Fruit fly (Drosophila melanogaster) whole organism, embryonic: Measurements from ENCODE around the gene CG33791.

Experiments used
- Atf6 ChIP-seq: fragments of 200-800 bp; sonication (Bioruptor generic); IDR thresholded peaks from 2 replicates; pipeline ENCODE4 v1.3.6; 2022; ENCODE audit warnings: missing biosample characterization, missing genetic modification characterization
- Awh ChIP-seq: fragments of 200-800 bp; sonication (Bioruptor generic); IDR thresholded peaks from 2 replicates; pipeline ENCODE4, ENCODE4 v1.3.6; 2022; ENCODE audit warnings: missing biosample characterization, missing genetic modification characterization
- CG10267 ChIP-seq: fragments of 200-800 bp; sonication (Bioruptor generic); optimal IDR thresholded peaks from 2 replicates; lab custom pipeline; 2018; ENCODE audit warnings: missing biosample characterization, mild to moderate bottlenecking, missing genetic modification characterization, moderate library complexity
- CG11093 ChIP-seq: fragments of 200-800 bp; sonication (Bioruptor generic); IDR thresholded peaks from 3 replicates; pipeline ENCODE4 v1.3.6; 2022; ENCODE audit warnings: missing biosample characterization, missing genetic modification characterization
- CG11456 ChIP-seq: fragments of 200-800 bp; sonication (Bioruptor generic); IDR thresholded peaks from 3 replicates; pipeline ENCODE4 v1.3.6; 2022; ENCODE audit warnings: missing biosample characterization, missing genetic modification characterization
- CG11504 ChIP-seq: fragments of 200-800 bp; sonication (Bioruptor generic); optimal IDR thresholded peaks from 3 replicates; lab custom pipeline; 2019; ENCODE audit warnings: missing biosample characterization, mild to moderate bottlenecking, missing genetic modification characterization, moderate library complexity
- CG11560 ChIP-seq: fragments of 200-800 bp; sonication (Bioruptor generic); IDR thresholded peaks from 3 replicates; pipeline ENCODE4 v1.3.6; 2022; ENCODE audit warnings: missing biosample characterization, missing genetic modification characterization
- CG11695 ChIP-seq: fragments of 200-800 bp; sonication (Bioruptor generic); IDR thresholded peaks from 3 replicates; pipeline ENCODE4 v1.3.6; 2022; ENCODE audit warnings: missing biosample characterization, missing genetic modification characterization
- CG14050 ChIP-seq: fragments of 200-800 bp; sonication (Bioruptor generic); IDR thresholded peaks from 3 replicates; pipeline ENCODE4 v1.3.6; 2022; ENCODE audit warnings: missing biosample characterization, missing genetic modification characterization
- CG15269 ChIP-seq: fragments of 200-800 bp; sonication (Bioruptor generic); optimal IDR thresholded peaks from 2 replicates; lab custom pipeline; 2018; ENCODE audit warnings: missing biosample characterization, mild to moderate bottlenecking, missing genetic modification characterization, moderate library complexity
- CG1529 ChIP-seq: fragments of 200-800 bp; sonication (Bioruptor generic); optimal IDR thresholded peaks from 3 replicates; lab custom pipeline; 2018; ENCODE audit warnings: missing biosample characterization, missing genetic modification characterization
- CG17186 ChIP-seq: fragments of 200-800 bp; sonication (Bioruptor generic); optimal IDR thresholded peaks from 3 replicates; lab custom pipeline; 2017; ENCODE audit warnings: missing biosample characterization, missing genetic modification reagents, missing genetic modification characterization
- CG18619 ChIP-seq: fragments of 200-800 bp; sonication (Bioruptor generic); optimal IDR thresholded peaks from 3 replicates; lab custom pipeline; 2017; ENCODE audit warnings: missing biosample characterization, mild to moderate bottlenecking, missing genetic modification characterization
- CG18764 ChIP-seq: fragments of 200-800 bp; sonication (Bioruptor generic); optimal IDR thresholded peaks from 3 replicates; lab custom pipeline; 2016; ENCODE audit warnings: missing biosample characterization, missing genetic modification characterization
- CG30020 ChIP-seq: fragments of 200-800 bp; optimal IDR thresholded peaks from 2 replicates; lab custom pipeline; 2019; ENCODE audit warnings: missing biosample characterization, mild to moderate bottlenecking, missing genetic modification characterization, moderate library complexity
- CG32532 ChIP-seq: fragments of 200-800 bp; sonication (Bioruptor generic); IDR thresholded peaks from 2 replicates; pipeline ENCODE4 v1.3.6; 2022; ENCODE audit warnings: missing biosample characterization, missing genetic modification characterization
- CG4282 ChIP-seq: fragments of 200-800 bp; sonication (Bioruptor generic); optimal IDR thresholded peaks from 2 replicates; lab custom pipeline; 2016; ENCODE audit warnings: missing biosample characterization, missing genetic modification characterization
- CG4404 ChIP-seq: fragments of 200-800 bp; sonication (Bioruptor generic); IDR thresholded peaks from 2 replicates; pipeline ENCODE4 v1.3.6; 2022; ENCODE audit warnings: missing biosample characterization, missing genetic modification characterization
- CG5953 ChIP-seq: fragments of 200-800 bp; sonication (Bioruptor generic); IDR thresholded peaks from 2 replicates; pipeline ENCODE4 v1.3.6; 2022; ENCODE audit warnings: missing biosample characterization, missing genetic modification characterization
- CG7963 ChIP-seq: fragments of 200-800 bp; sonication (Bioruptor generic); IDR thresholded peaks from 3 replicates; pipeline ENCODE4 v1.3.6; 2022; ENCODE audit warnings: missing biosample characterization, missing genetic modification characterization; ENCODE audit not compliant: partially characterized antibody
- CG9817 ChIP-seq: fragments of 200-800 bp; sonication (Bioruptor generic); optimal IDR thresholded peaks from 2 replicates; lab custom pipeline; 2018; ENCODE audit warnings: missing biosample characterization, mild to moderate bottlenecking, missing genetic modification characterization, moderate library complexity
- Dad ChIP-seq: fragments of 200-800 bp; sonication (Bioruptor generic); optimal IDR thresholded peaks from 3 replicates; lab custom pipeline; 2016; ENCODE audit warnings: missing biosample characterization, missing genetic modification characterization
- Deaf1 ChIP-seq: fragments of 200-800 bp; optimal IDR thresholded peaks from 3 replicates; lab custom pipeline; 2019; ENCODE audit warnings: missing biosample characterization, mild to moderate bottlenecking, missing genetic modification characterization, moderate library complexity
- Dek ChIP-seq: fragments of 200-800 bp; sonication (Bioruptor generic); optimal IDR thresholded peaks from 3 replicates; lab custom pipeline; 2019; ENCODE audit warnings: missing biosample characterization, mild to moderate bottlenecking, missing genetic modification characterization, moderate library complexity
- Dll ChIP-seq: fragments of 200-800 bp; sonication (Bioruptor generic); IDR thresholded peaks from 4 replicates; pipeline ENCODE4 v1.3.6; 2022; ENCODE audit warnings: missing biosample characterization, missing genetic modification characterization; ENCODE audit not compliant: partially characterized antibody
- HLH4C ChIP-seq: fragments of 200-800 bp; sonication (Bioruptor generic); IDR thresholded peaks from 3 replicates; pipeline ENCODE4 v1.3.6; 2022; ENCODE audit warnings: missing biosample characterization, missing genetic modification characterization; ENCODE audit not compliant: partially characterized antibody
- Hey ChIP-seq: fragments of 200-800 bp; sonication (Bioruptor generic); optimal IDR thresholded peaks from 3 replicates; lab custom pipeline; 2018; ENCODE audit warnings: missing biosample characterization, mild to moderate bottlenecking, missing genetic modification characterization
- Hr51 ChIP-seq, 2 experiments: fragments of 200-800 bp; sonication (Bioruptor generic); optimal IDR thresholded peaks; 2 replicates in 1 of 2; 3 replicates in 1 of 2; lab custom pipeline; 2016 to 2018; ENCODE audit warnings: missing biosample characterization in 2 of 2, missing genetic modification characterization in 2 of 2, mild to moderate bottlenecking in 1 of 2, moderate library complexity in 1 of 2
- MBD-R2 ChIP-seq: fragments of 200-800 bp; sonication (Bioruptor generic); IDR thresholded peaks from 2 replicates; pipeline ENCODE4 v1.3.6; 2022; ENCODE audit warnings: missing biosample characterization, missing genetic modification characterization
- Meics ChIP-seq: fragments of 200-800 bp; sonication (Bioruptor generic); optimal IDR thresholded peaks from 2 replicates; lab custom pipeline; 2017; ENCODE audit warnings: missing biosample characterization, mild to moderate bottlenecking, missing genetic modification characterization
- Mrtf ChIP-seq: fragments of 200-800 bp; sonication (Bioruptor generic); IDR thresholded peaks from 3 replicates; pipeline ENCODE4 v1.3.6; 2022; ENCODE audit warnings: missing biosample characterization, missing genetic modification characterization
- Myb ChIP-seq: fragments of 200-800 bp; sonication (Bioruptor generic); optimal IDR thresholded peaks from 2 replicates; lab custom pipeline; 2016; ENCODE audit warnings: missing biosample characterization, missing genetic modification characterization
- Pdp1 ChIP-seq, 2 experiments: fragments of 200-800 bp; sonication (Bioruptor generic); optimal IDR thresholded peaks; 3 replicates each; lab custom pipeline; 2016; ENCODE audit warnings: missing biosample characterization in 2 of 2, missing genetic modification characterization in 2 of 2, mild to moderate bottlenecking in 1 of 2, moderate library complexity in 1 of 2
- Sin3A ChIP-seq: fragments of >200 bp; optimal IDR thresholded peaks from 2 replicates; lab custom pipeline; 2018
- Spps ChIP-seq: fragments of 200-800 bp; sonication (Bioruptor generic); optimal IDR thresholded peaks from 2 replicates; lab custom pipeline; 2018; ENCODE audit warnings: missing biosample characterization, mild to moderate bottlenecking, missing genetic modification characterization
- Trl ChIP-seq, 3 experiments: fragments of >200 bp in 2 of 3; fragments of 200-800 bp in 1 of 3; sonication (Bioruptor generic) in 1 of 3; optimal IDR thresholded peaks; 2 replicates in 1 of 3; 3 replicates in 2 of 3; lab custom pipeline; 2016 to 2017; ENCODE audit warnings: missing biosample characterization in 1 of 3, missing genetic modification characterization in 1 of 3
- dm ChIP-seq: fragments of 200-800 bp; sonication (Bioruptor generic); optimal IDR thresholded peaks from 3 replicates; lab custom pipeline; 2016; ENCODE audit warnings: missing biosample characterization, missing genetic modification characterization
- ems ChIP-seq: fragments of 200-800 bp; sonication (Bioruptor generic); optimal IDR thresholded peaks from 3 replicates; lab custom pipeline; 2016; ENCODE audit warnings: missing biosample characterization, missing genetic modification characterization
- esg ChIP-seq: fragments of 200-800 bp; sonication (Bioruptor generic); conservative IDR thresholded peaks from 2 replicates; pipeline ENCODE4 v1.3.6; 2022; ENCODE audit warnings: missing biosample characterization, missing genetic modification characterization
- grau ChIP-seq: fragments of 200-800 bp; optimal IDR thresholded peaks from 3 replicates; lab custom pipeline; 2019; ENCODE audit warnings: missing biosample characterization, mild to moderate bottlenecking, missing genetic modification characterization, moderate library complexity
- gro ChIP-seq: fragments of 200-800 bp; sonication (Bioruptor generic); optimal IDR thresholded peaks from 2 replicates; lab custom pipeline; 2016; ENCODE audit warnings: missing biosample characterization, missing genetic modification characterization
- ind ChIP-seq: fragments of 200-800 bp; sonication (Bioruptor generic); optimal IDR thresholded peaks from 3 replicates; lab custom pipeline; 2016; ENCODE audit warnings: missing biosample characterization, missing genetic modification characterization
- insv ChIP-seq, 2 experiments: fragments of 200-800 bp; sonication (Bioruptor generic); optimal IDR thresholded peaks; 3 replicates each; lab custom pipeline; 2016 to 2018; ENCODE audit warnings: missing biosample characterization in 2 of 2, missing genetic modification characterization in 2 of 2
- oc ChIP-seq: fragments of 200-800 bp; sonication (Bioruptor generic); optimal IDR thresholded peaks from 2 replicates; lab custom pipeline; 2018; ENCODE audit warnings: missing biosample characterization, mild to moderate bottlenecking, missing genetic modification characterization, moderate library complexity
- pan ChIP-seq, 4 experiments: fragments of >200 bp in 3 of 4; fragments of 200-800 bp in 1 of 4; sonication (Bioruptor generic) in 1 of 4; optimal IDR thresholded peaks in 3 of 4; IDR thresholded peaks in 1 of 4; 2 replicates each; pipeline versions ENCODE4 v1.3.6 to Lab custom; 2017 to 2022; ENCODE audit warnings: missing biosample characterization in 2 of 4, missing genetic modification characterization in 2 of 4, mixed read lengths in 1 of 4
- slou ChIP-seq: fragments of 200-800 bp; sonication (Bioruptor generic); optimal IDR thresholded peaks from 3 replicates; lab custom pipeline; 2016; ENCODE audit warnings: missing biosample characterization, missing genetic modification characterization
- toy ChIP-seq: fragments of 200-800 bp; sonication (Bioruptor generic); IDR thresholded peaks from 2 replicates; pipeline ENCODE4 v1.3.6; 2022; ENCODE audit warnings: missing biosample characterization, missing genetic modification characterization
- usp ChIP-seq: fragments of >200 bp; optimal IDR thresholded peaks from 2 replicates; lab custom pipeline; 2017; ENCODE audit warnings: missing biosample characterization, missing genetic modification characterization

Gene CG33791

DNA sequence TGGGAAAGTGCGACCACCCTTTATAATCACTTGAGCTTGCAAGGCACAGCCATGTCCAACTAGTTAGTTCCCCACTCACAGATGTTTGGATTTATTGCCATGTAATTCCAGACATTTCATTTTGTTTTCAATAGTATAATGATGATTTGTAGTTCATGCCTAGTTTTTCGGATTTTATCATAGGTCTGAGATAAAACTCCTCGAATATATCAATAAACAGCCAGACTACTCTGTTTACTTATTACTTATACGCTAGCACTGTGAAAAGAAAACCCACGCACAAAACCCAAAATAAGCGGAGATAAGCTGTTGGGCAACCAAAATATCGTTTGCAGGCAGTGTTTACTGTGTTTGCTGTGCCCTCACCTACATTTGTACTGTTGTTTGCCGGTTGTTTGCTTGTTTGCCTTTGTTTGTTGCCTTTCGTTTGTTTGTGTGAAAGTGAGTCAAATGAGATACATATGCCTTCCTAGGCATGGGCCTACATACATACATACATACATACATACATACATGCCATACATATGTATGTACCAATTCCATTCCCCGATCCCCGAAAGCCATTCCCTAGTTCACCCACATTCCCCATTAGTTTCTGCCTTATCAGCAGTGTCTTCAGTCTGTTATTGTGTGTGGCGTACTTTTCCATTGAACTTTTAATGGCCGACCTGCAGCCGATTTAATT, 23.4 kb upstream of the CG33791 start (continued):
- peak; percentile 55 for TF ChIP-seq Meics (GFP tag; lab: Kevin White, UChicago)
- TF ChIP-seq Awh (GFP tag; lab: Robert Waterston, UW): peak; percentile 63; the same call in 1 of the 2 replicates
- TF ChIP-seq CG9817 (tag; lab: Kevin White, UChicago): peak; percentile 34
- TF ChIP-seq CG4404 (GFP tag; lab: Robert Waterston, UW): peak; percentile 18; the same call in 1 of the 2 replicates
- peak; percentile 55 for TF ChIP-seq CG11695 (GFP tag; lab: Robert Waterston, UW)
- no peak for TF ChIP-seq Mrtf (GFP tag; lab: Robert Waterston, UW)
- TF ChIP-seq esg: no peak; the same call in 1 of the 2 replicates
- TF ChIP-seq CG15269: peak; percentile 55
- TF ChIP-seq HLH4C: no peak
- TF ChIP-seq Atf6 (GFP tag; lab: Robert Waterston, UW): peak; percentile 51; the same call in 1 of the 2 replicates
- no peak for TF ChIP-seq CG30020 (tag; lab: Kevin White, UChicago)
- TF ChIP-seq usp: no peak
- TF ChIP-seq CG11456 (GFP tag; lab: Robert Waterston, UW): no peak
- peak; percentile 31 for TF ChIP-seq CG4282 (GFP tag; lab: Kevin White, UChicago)
- TF ChIP-seq CG5953 (GFP tag; lab: Robert Waterston, UW): no peak; the same call in none of the 2 replicates
- peak; percentile 74 for TF ChIP-seq CG11504 (tag; lab: Kevin White, UChicago)
- TF ChIP-seq Trl (optimal IDR thresholded peaks at IDR 0.05; lab: Kevin White, UChicago): no peak
- peak; percentile 69 for TF ChIP-seq Trl (GFP tag; optimal IDR thresholded peaks at IDR 0.05; lab: Kevin White, UChicago)
- peak in 1 of 2 experiments; percentile 67 for TF ChIP-seq Hr51 (GFP tag; optimal IDR thresholded peaks at IDR 0.05; lab: Kevin White, UChicago)
- no peak for TF ChIP-seq Dll (GFP tag; lab: Robert Waterston, UW)
- peak; percentile 43 to 69 for TF ChIP-seq Pdp1 (GFP tag; optimal IDR thresholded peaks at IDR 0.05; lab: Kevin White, UChicago)
- TF ChIP-seq CG32532 (GFP tag; lab: Robert Waterston, UW): no peak
- TF ChIP-seq CG18764 (GFP tag; lab: Kevin White, UChicago): peak; percentile 78
- peak; percentile 93 for TF ChIP-seq oc (tag; lab: Kevin White, UChicago)
- no peak for TF ChIP-seq gro
- TF ChIP-seq CG17186: peak; percentile 75
- TF ChIP-seq Deaf1 (tag; lab: Kevin White, UChicago): no peak
- peak; percentile 29 for TF ChIP-seq Hey (tag; lab: Kevin White, UChicago)
- TF ChIP-seq Myb (GFP tag; lab: Kevin White, UChicago): peak; percentile 39
- TF ChIP-seq CG1529 (GFP tag; lab: Kevin White, UChicago): peak; percentile 81
- no peak for TF ChIP-seq CG7963
- no peak for TF ChIP-seq Dad
- TF ChIP-seq insv (GFP tag; optimal IDR thresholded peaks at IDR 0.05; lab: Kevin White, UChicago): peak in 1 of 2 experiments; percentile 47
- no peak for TF ChIP-seq CG11560
- peak; percentile 44 for TF ChIP-seq CG10267 (tag; lab: Kevin White, UChicago)
- no peak for TF ChIP-seq slou (GFP tag; lab: Kevin White, UChicago)
- peak; percentile 19; the same call in 1 of the 2 replicates for TF ChIP-seq MBD-R2
- peak; percentile 71 for TF ChIP-seq Spps
- peak; percentile 5 for TF ChIP-seq dm (GFP tag; lab: Kevin White, UChicago)
- TF ChIP-seq Dek (tag; lab: Kevin White, UChicago): peak; percentile 0
- TF ChIP-seq grau (tag; lab: Kevin White, UChicago): peak; percentile 95
- TF ChIP-seq CG14050 (GFP tag; lab: Robert Waterston, UW): peak; percentile 17; the same call in 1 of the 3 replicates
- TF ChIP-seq ind: peak; percentile 60
- no peak for TF ChIP-seq Sin3A (lab: Kevin White, UChicago)
- TF ChIP-seq toy (GFP tag; lab: Robert Waterston, UW): no peak
- TF ChIP-seq CG18619: peak; percentile 60
- peak; percentile 22 for TF ChIP-seq ems (GFP tag; lab: Kevin White, UChicago)
- no peak; the same call in 2 of the 3 replicates for TF ChIP-seq CG11093
- TF ChIP-seq pan (optimal IDR thresholded peaks at IDR 0.05; lab: Kevin White, UChicago): no peak
- peak in 1 of 2 experiments; percentile 41 for TF ChIP-seq pan (GFP tag; optimal IDR thresholded peaks at IDR 0.05 in 1 of 2, IDR thresholded peaks at IDR 0.05 in 1 of 2)
